Fruit fly (Drosophila melanogaster): Measurements from ENCODE around the gene kirre.

kirre gene

dm6 chrX:3025510-3026216 lies 285.5 kb downstream of the kirre start:
- TF ChIP-seq CTCF (optimal IDR thresholded peaks at IDR 0.05): no peak

dm6 chrX:3027248-3027647 lies 287.1 kb downstream of the kirre start:
- TF ChIP-seq CTCF (optimal IDR thresholded peaks at IDR 0.05): no peak
- no peak for TF ChIP-seq CG8478 (optimal IDR thresholded peaks at IDR 0.05)

- TF ChIP-seq CG8478 (optimal IDR thresholded peaks at IDR 0.05): no peak
- no peak for TF ChIP-seq CTCF (optimal IDR thresholded peaks at IDR 0.05)
These were observed 287.5 kb downstream of the kirre start for dm6 chrX:3027657-3028056.

- no peak for TF ChIP-seq CTCF (optimal IDR thresholded peaks at IDR 0.05)
- TF ChIP-seq CG8478 (optimal IDR thresholded peaks at IDR 0.05): no peak
These were observed 291.6 kb downstream of the kirre start for dm6 chrX:3031752-3032151.

dm6 chrX:3036527-3036926 lies 296.3 kb downstream of the kirre start:
- TF ChIP-seq CTCF (optimal IDR thresholded peaks at IDR 0.05) (no peak), CG8478 (optimal IDR thresholded peaks at IDR 0.05) (no peak)

- TF ChIP-seq CG8478 (optimal IDR thresholded peaks at IDR 0.05): no peak
- TF ChIP-seq CTCF (optimal IDR thresholded peaks at IDR 0.05): no peak
These were observed 299.6 kb downstream of the kirre start for dm6 chrX:3039743-3040142.

dm6 chrX:3041057-3041473 lies 300.9 kb downstream of the kirre start:
- TF ChIP-seq CTCF (optimal IDR thresholded peaks at IDR 0.05): no peak
- no peak for TF ChIP-seq CG8478 (optimal IDR thresholded peaks at IDR 0.05)

- TF ChIP-seq CG8478 (optimal IDR thresholded peaks at IDR 0.05): no peak
- TF ChIP-seq CTCF (optimal IDR thresholded peaks at IDR 0.05): no peak
These were observed 302.6 kb downstream of the kirre start for dm6 chrX:3042737-3043307.

dm6 chrX:3044798-3045197 lies 304.6 kb downstream of the kirre start:
- TF ChIP-seq CTCF (optimal IDR thresholded peaks at IDR 0.05) (no peak), CG8478 (optimal IDR thresholded peaks at IDR 0.05) (no peak)

dm6 chrX:3045424-3045823 lies 305.2 kb downstream of the kirre start:
- TF ChIP-seq CTCF (optimal IDR thresholded peaks at IDR 0.05): no peak
- no peak for TF ChIP-seq CG8478 (optimal IDR thresholded peaks at IDR 0.05)

- TF ChIP-seq CTCF (optimal IDR thresholded peaks at IDR 0.05) (no peak), CG8478 (optimal IDR thresholded peaks at IDR 0.05) (no peak)
These were observed 305.8 kb downstream of the kirre start for dm6 chrX:3045953-3046352.

- TF ChIP-seq CTCF (optimal IDR thresholded peaks at IDR 0.05) (no peak), CG8478 (optimal IDR thresholded peaks at IDR 0.05) (no peak)
These were observed 307.5 kb downstream of the kirre start for dm6 chrX:3047691-3048090.

dm6 chrX:3049870-3050269 lies 309.7 kb downstream of the kirre start:
- TF ChIP-seq CG8478 (optimal IDR thresholded peaks at IDR 0.05) (no peak), CTCF (optimal IDR thresholded peaks at IDR 0.05) (no peak)

dm6 chrX:3050279-3050678 lies 310.1 kb downstream of the kirre start:
- TF ChIP-seq CG8478 (optimal IDR thresholded peaks at IDR 0.05) (no peak), CTCF (optimal IDR thresholded peaks at IDR 0.05) (no peak)

dm6 chrX:3053306-3053705 lies 313.1 kb downstream of the kirre start:
- no peak for TF ChIP-seq CTCF (optimal IDR thresholded peaks at IDR 0.05)
- TF ChIP-seq CG8478 (optimal IDR thresholded peaks at IDR 0.05): no peak

- TF ChIP-seq CG8478 (optimal IDR thresholded peaks at IDR 0.05) (no peak), CTCF (optimal IDR thresholded peaks at IDR 0.05) (no peak)
These were observed 315.6 kb downstream of the kirre start for dm6 chrX:3055783-3056182.

dm6 chrX:3060066-3060465 lies 319.9 kb downstream of the kirre start:
- TF ChIP-seq CTCF (optimal IDR thresholded peaks at IDR 0.05): no peak
- no peak for TF ChIP-seq CG8478 (optimal IDR thresholded peaks at IDR 0.05)
